Fruit fly (Drosophila melanogaster): ENCODE data around the gene CG46339.

Gene CG46339

dm6 chr3R:26912615-26913014, 2.9 kb upstream of the CG46339 start, which contains the start of gene Ets97D (continued):
- TF ChIP-seq stc (GFP tag; IDR thresholded peaks at IDR 0.05) (no peak), Hey (tag; optimal IDR thresholded peaks at IDR 0.05) (no peak), PHDP (tag; optimal IDR thresholded peaks at IDR 0.05) (no peak), CkIIα-i1 (GFP tag; IDR thresholded peaks at IDR 0.05) (no peak), dm (GFP tag; optimal IDR thresholded peaks at IDR 0.05) (peak; percentile 79), CG8290 (GFP tag; optimal IDR thresholded peaks at IDR 0.05) (no peak), CG8290 (tag; optimal IDR thresholded peaks at IDR 0.05) (peak in 1 of 2 experiments; percentile 68), Oaz (GFP tag; IDR thresholded peaks at IDR 0.05) (no peak)

dm6 chr3R:26918857-26919256, 3.3 kb downstream of the CG46339 start:
- TF ChIP-seq cas (GFP tag; IDR thresholded peaks at IDR 0.05) (0 out of 2 replicates have a peak, but pooled peaks have one; percentile 7), sd (tag; optimal IDR thresholded peaks at IDR 0.05) (peak; percentile 83), chinmo (GFP tag; IDR thresholded peaks at IDR 0.05; ENCODE audit: partially characterized antibody) (peak; percentile 77; the same call in 1 of the 4 replicates), cwo (GFP tag; optimal IDR thresholded peaks at IDR 0.05) (peak; percentile 27), z (GFP tag; IDR thresholded peaks at IDR 0.05) (no peak), cad (GFP tag; optimal IDR thresholded peaks at IDR 0.05) (no peak), sr (GFP tag; IDR thresholded peaks at IDR 0.05) (peak; percentile 94), vvl (GFP tag; IDR thresholded peaks at IDR 0.05) (0 out of 2 replicates have a peak, but pooled peaks have one; percentile 32), CG17829 (tag; optimal IDR thresholded peaks at IDR 0.05) (no peak), CG3847 (GFP tag; IDR thresholded peaks at IDR 0.05) (no peak), GATAe (GFP tag; conservative IDR thresholded peaks at IDR 0.05) (no peak), CG13624 (GFP tag; optimal IDR thresholded peaks at IDR 0.05) (no peak), CG5180 (GFP tag; optimal IDR thresholded peaks at IDR 0.05) (peak; percentile 8), CG4360 (GFP tag; IDR thresholded peaks at IDR 0.05) (peak; percentile 55; the same call in 1 of the 2 replicates), nau (GFP tag; optimal IDR thresholded peaks at IDR 0.05) (peak; percentile 17), CG12071 (GFP tag; optimal IDR thresholded peaks at IDR 0.05) (no peak)

- TF ChIP-seq unpg (GFP tag; optimal IDR thresholded peaks at IDR 0.05), result peak; percentile 59
- TF ChIP-seq HmgZ (tag; optimal IDR thresholded peaks at IDR 0.05), result no peak
- TF ChIP-seq CkIIα-i1 (GFP tag; IDR thresholded peaks at IDR 0.05), result no peak
- no peak for TF ChIP-seq dm (GFP tag; optimal IDR thresholded peaks at IDR 0.05)
- no peak for TF ChIP-seq Scr (GFP tag; IDR thresholded peaks at IDR 0.05; ENCODE audit: partially characterized antibody)
- no peak for TF ChIP-seq CG10431 (GFP tag; optimal IDR thresholded peaks at IDR 0.05)
- peak; percentile 76 for TF ChIP-seq CG6813 (GFP tag; optimal IDR thresholded peaks at IDR 0.05)
- TF ChIP-seq Aef1 (GFP tag; IDR thresholded peaks at IDR 0.05), result no peak
- no peak for TF ChIP-seq CG4282 (GFP tag; optimal IDR thresholded peaks at IDR 0.05)
- peak; percentile 31 for TF ChIP-seq mam (GFP tag; optimal IDR thresholded peaks at IDR 0.05)
- no peak for TF ChIP-seq CG3838 (GFP tag; optimal IDR thresholded peaks at IDR 0.05)
- TF ChIP-seq Drgx (GFP tag; IDR thresholded peaks at IDR 0.05), result no peak
- no peak for TF ChIP-seq E2f1 (GFP tag; IDR thresholded peaks at IDR 0.05)
- no peak for TF ChIP-seq CG4730 (GFP tag; IDR thresholded peaks at IDR 0.05)
- peak; percentile 50 for TF ChIP-seq CG13624 (GFP tag; optimal IDR thresholded peaks at IDR 0.05)
- TF ChIP-seq Dref (GFP tag; IDR thresholded peaks at IDR 0.05), result no peak
- no peak for TF ChIP-seq CG16863 (GFP tag; optimal IDR thresholded peaks at IDR 0.05)
- TF ChIP-seq kni (GFP tag; optimal IDR thresholded peaks at IDR 0.05), result no peak
- peak; percentile 14 for TF ChIP-seq tin (GFP tag; optimal IDR thresholded peaks at IDR 0.05)
- no peak for TF ChIP-seq sna (GFP tag; IDR thresholded peaks at IDR 0.05; ENCODE audit: partially characterized antibody)
- TF ChIP-seq CG9727 (GFP tag; optimal IDR thresholded peaks at IDR 0.05), result peak; percentile 69
- TF ChIP-seq Sry-δ (GFP tag; optimal IDR thresholded peaks at IDR 0.05), result no peak
- no peak for TF ChIP-seq Neu2 (GFP tag; optimal IDR thresholded peaks at IDR 0.05; ENCODE audit: borderline replicate concordance)
- peak; percentile 56 for TF ChIP-seq CG14441 (GFP tag; IDR thresholded peaks at IDR 0.05)
- no peak for TF ChIP-seq hkb (optimal IDR thresholded peaks at IDR 0.05)
- peak; percentile 57; the same call in 1 of the 2 replicates for TF ChIP-seq hkb (GFP tag; IDR thresholded peaks at IDR 0.05)
- TF ChIP-seq CG11695 (GFP tag; IDR thresholded peaks at IDR 0.05), result 0 out of 3 replicates have a peak, but pooled peaks have one; percentile 31
- TF ChIP-seq Fer3 (tag; optimal IDR thresholded peaks at IDR 0.05), result peak; percentile 53
Observed at dm6 chr3R:26923830-26924333, 8.3 kb downstream of the CG46339 start.
